Worm (Caenorhabditis elegans): ENCODE data around the gene vps-50.

DNA sequence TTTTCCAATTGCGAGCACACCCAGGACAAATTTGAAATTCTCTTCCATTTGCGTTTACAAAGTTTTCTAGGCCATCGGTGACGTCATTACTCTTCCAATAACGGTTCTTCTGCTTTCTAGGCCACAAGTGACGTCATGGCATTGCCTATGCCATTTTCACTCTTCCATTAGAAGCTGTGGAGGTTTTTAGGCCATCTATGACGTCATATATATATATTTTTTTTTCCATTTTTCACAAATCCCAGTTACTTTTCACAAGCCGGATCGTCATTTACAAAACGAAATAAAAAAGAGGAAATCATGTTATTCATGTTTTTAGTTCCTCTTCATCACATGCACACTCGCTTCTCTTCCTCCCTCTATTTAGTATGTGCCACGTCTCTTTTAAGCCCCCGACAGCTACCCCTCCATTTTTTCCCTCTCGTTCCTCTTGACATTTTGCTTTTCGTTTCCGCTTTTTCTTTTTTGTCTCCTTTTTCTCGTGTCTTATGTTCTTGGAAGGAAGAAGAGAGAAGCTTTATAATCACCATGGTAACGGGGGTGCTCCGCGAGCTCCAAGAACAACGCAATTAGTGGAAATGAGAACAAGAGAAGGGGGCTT lies 34.1 kb downstream of the vps-50 start:
- TF ChIP-seq pha-4 (tag; optimal IDR thresholded peaks at IDR 0.05) (no peak), lim-6 (tag; optimal IDR thresholded peaks at IDR 0.05) (no peak), ceh-2 (tag; optimal IDR thresholded peaks at IDR 0.05) (no peak), K09A11.1 (tag; optimal IDR thresholded peaks at IDR 0.05; ENCODE audit: insufficient read depth) (no peak), nhr-11 (tag; optimal IDR thresholded peaks at IDR 0.05) (no peak), fkh-10 (GFP tag; optimal IDR thresholded peaks at IDR 0.05) (no peak), ceh-34 (tag; optimal IDR thresholded peaks at IDR 0.05) (no peak), ceh-19 (GFP tag; optimal IDR thresholded peaks at IDR 0.05) (no peak), hlh-13 (GFP tag; optimal IDR thresholded peaks at IDR 0.05) (no peak)

All from whole organism, late embryonic.